Worm (Caenorhabditis elegans): ENCODE measurements around the gene hbl-1.

hbl-1 gene

ce11 chrX:5819702-5820470 is 2.1 kb upstream of the hbl-1 start:
- no peak for TF ChIP-seq lin-13 (GFP tag; optimal IDR thresholded peaks at IDR 0.05)
- no peak for TF ChIP-seq nhr-23 (tag; optimal IDR thresholded peaks at IDR 0.05)
- peak; percentile 57 for TF ChIP-seq unc-55 (GFP tag; optimal IDR thresholded peaks at IDR 0.05)
- peak; percentile 57 for TF ChIP-seq sma-9 (GFP tag; optimal IDR thresholded peaks at IDR 0.05)
- no peak for TF ChIP-seq sma-9 (tag; optimal IDR thresholded peaks at IDR 0.05)
- TF ChIP-seq elt-3 (tag; optimal IDR thresholded peaks at IDR 0.05), result no peak
- no peak for TF ChIP-seq ama-1 (optimal IDR thresholded peaks at IDR 0.05)
- TF ChIP-seq lin-39 (tag; optimal IDR thresholded peaks at IDR 0.05), result no peak
- TF ChIP-seq crh-2 (tag; optimal IDR thresholded peaks at IDR 0.05), result no peak
- TF ChIP-seq nhr-6 (tag; optimal IDR thresholded peaks at IDR 0.05), result peak; percentile 7
- no peak for TF ChIP-seq nhr-10 (tag; optimal IDR thresholded peaks at IDR 0.05)
- no peak for TF ChIP-seq mab-5 (tag; optimal IDR thresholded peaks at IDR 0.05)
- no peak for TF ChIP-seq blmp-1 (tag; optimal IDR thresholded peaks at IDR 0.05; ENCODE audit: insufficient read depth)
- peak; percentile 60 for TF ChIP-seq zag-1 (tag; optimal IDR thresholded peaks at IDR 0.05)
- TF ChIP-seq mdl-1 (tag; optimal IDR thresholded peaks at IDR 0.05), result peak in 1 of 2 experiments; percentile 8
- TF ChIP-seq nhr-77 (tag; optimal IDR thresholded peaks at IDR 0.05), result no peak
- no peak for TF ChIP-seq dmd-4 (tag; optimal IDR thresholded peaks at IDR 0.05)
- TF ChIP-seq nhr-129 (tag; optimal IDR thresholded peaks at IDR 0.05), result peak; percentile 69
- no peak for TF ChIP-seq ceh-82 (tag; optimal IDR thresholded peaks at IDR 0.05)
- TF ChIP-seq nhr-21 (tag; optimal IDR thresholded peaks at IDR 0.05), result no peak
- TF ChIP-seq nhr-25 (tag; optimal IDR thresholded peaks at IDR 0.05), result no peak
- no peak for TF ChIP-seq nhr-237 (tag; optimal IDR thresholded peaks at IDR 0.05)
- TF ChIP-seq C34F6.9 (tag; optimal IDR thresholded peaks at IDR 0.05), result peak; percentile 42
- no peak for TF ChIP-seq gmeb-1 (tag; optimal IDR thresholded peaks at IDR 0.05)
- TF ChIP-seq R02D3.7 (tag; optimal IDR thresholded peaks at IDR 0.05), result no peak
- no peak for TF ChIP-seq skn-1 (tag; optimal IDR thresholded peaks at IDR 0.05)
- peak in 1 of 2 experiments; percentile 35 for TF ChIP-seq lsy-2 (tag; optimal IDR thresholded peaks at IDR 0.05)
- no peak for TF ChIP-seq ceh-16 (tag; optimal IDR thresholded peaks at IDR 0.05)
- TF ChIP-seq fos-1 (tag; optimal IDR thresholded peaks at IDR 0.05), result no peak
- TF ChIP-seq snpc-4 (tag; optimal IDR thresholded peaks at IDR 0.05), result no peak
- TF ChIP-seq alr-1 (tag; optimal IDR thresholded peaks at IDR 0.05), result no peak
- peak; percentile 81 for TF ChIP-seq F13H6.1 (tag; optimal IDR thresholded peaks at IDR 0.05)
- peak; percentile 55 for TF ChIP-seq egl-27 (tag; optimal IDR thresholded peaks at IDR 0.05)
- TF ChIP-seq ztf-11 (tag; optimal IDR thresholded peaks at IDR 0.05), result no peak
- TF ChIP-seq sem-4 (tag; optimal IDR thresholded peaks at IDR 0.05), result no peak
- no peak for TF ChIP-seq unc-39 (tag; optimal IDR thresholded peaks at IDR 0.05)
- TF ChIP-seq Y55F3AM.14 (GFP tag; optimal IDR thresholded peaks at IDR 0.05), result peak; percentile 18
- TF ChIP-seq sma-3 (GFP tag; optimal IDR thresholded peaks at IDR 0.05), result no peak
- TF ChIP-seq aly-2 (tag; optimal IDR thresholded peaks at IDR 0.05), result no peak

ce11 chrX:5820880-5821279 is 1.1 kb upstream of the hbl-1 start:
- peak; percentile 20 for TF ChIP-seq sma-9 (GFP tag; optimal IDR thresholded peaks at IDR 0.05)
- TF ChIP-seq sma-9 (tag; optimal IDR thresholded peaks at IDR 0.05), result no peak
- no peak for TF ChIP-seq Y55F3AM.14 (GFP tag; optimal IDR thresholded peaks at IDR 0.05)
- TF ChIP-seq snpc-4 (tag; optimal IDR thresholded peaks at IDR 0.05), result no peak
- TF ChIP-seq sma-3 (GFP tag; optimal IDR thresholded peaks at IDR 0.05), result peak; percentile 44
- TF ChIP-seq mdl-1 (tag; optimal IDR thresholded peaks at IDR 0.05), result peak in 1 of 2 experiments; percentile 23
- TF ChIP-seq unc-39 (tag; optimal IDR thresholded peaks at IDR 0.05), result no peak
- peak; percentile 59 for TF ChIP-seq ceh-16 (tag; optimal IDR thresholded peaks at IDR 0.05)
- peak; percentile 1 for TF ChIP-seq F13H6.1 (tag; optimal IDR thresholded peaks at IDR 0.05)
- TF ChIP-seq nhr-6 (tag; optimal IDR thresholded peaks at IDR 0.05), result no peak
- peak; percentile 21 for TF ChIP-seq blmp-1 (tag; optimal IDR thresholded peaks at IDR 0.05; ENCODE audit: insufficient read depth)
- TF ChIP-seq nhr-25 (tag; optimal IDR thresholded peaks at IDR 0.05), result peak; percentile 50
- TF ChIP-seq ZK546.5 (tag; optimal IDR thresholded peaks at IDR 0.05), result no peak
- TF ChIP-seq sem-4 (tag; optimal IDR thresholded peaks at IDR 0.05), result no peak
- peak; percentile 30 for TF ChIP-seq nhr-21 (tag; optimal IDR thresholded peaks at IDR 0.05)

- no peak for TF ChIP-seq crh-2 (tag; optimal IDR thresholded peaks at IDR 0.05)
- TF ChIP-seq C34F6.9 (tag; optimal IDR thresholded peaks at IDR 0.05), result no peak
- no peak for TF ChIP-seq nhr-237 (tag; optimal IDR thresholded peaks at IDR 0.05)
- no peak for TF ChIP-seq mab-5 (tag; optimal IDR thresholded peaks at IDR 0.05)
- TF ChIP-seq nhr-25 (tag; optimal IDR thresholded peaks at IDR 0.05), result no peak
- TF ChIP-seq F13H6.1 (tag; optimal IDR thresholded peaks at IDR 0.05), result no peak
- no peak for TF ChIP-seq elt-3 (tag; optimal IDR thresholded peaks at IDR 0.05)
- no peak for TF ChIP-seq aly-2 (tag; optimal IDR thresholded peaks at IDR 0.05)
- TF ChIP-seq skn-1 (tag; optimal IDR thresholded peaks at IDR 0.05), result no peak
- TF ChIP-seq ztf-4 (tag; optimal IDR thresholded peaks at IDR 0.05), result no peak
- TF ChIP-seq snpc-4 (tag; optimal IDR thresholded peaks at IDR 0.05), result no peak
- TF ChIP-seq unc-62 (GFP tag; optimal IDR thresholded peaks at IDR 0.05), result no peak
- TF ChIP-seq sem-4 (tag; optimal IDR thresholded peaks at IDR 0.05), result no peak
- no peak for TF ChIP-seq nhr-11 (tag; optimal IDR thresholded peaks at IDR 0.05)
- TF ChIP-seq sma-3 (GFP tag; optimal IDR thresholded peaks at IDR 0.05), result no peak
- no peak for TF ChIP-seq nhr-6 (tag; optimal IDR thresholded peaks at IDR 0.05)
- no peak for TF ChIP-seq nhr-12 (tag; optimal IDR thresholded peaks at IDR 0.05)
Measured at ce11 chrX:5826976-5827375, 5.0 kb downstream of the hbl-1 start.
